Worm (Caenorhabditis elegans) whole organism, L4 larva: ENCODE data around the gene ndab-1.

Experiments
- lin-39 ChIP-seq: fragments of 150-350 bp; optimal IDR thresholded peaks from 2 replicates; lab custom pipeline; 2014; ENCODE audit warnings: missing biosample characterization, missing genetic modification reagents, missing genetic modification characterization
- nhr-41 ChIP-seq: fragments of 200-800 bp; sonication (Bioruptor generic); IDR thresholded peaks from 2 replicates; pipeline ENCODE4 v1.3.6; 2022; ENCODE audit warnings: missing genetic modification reagents, missing genetic modification characterization, missing compliant biosample characterization
- nhr-6 ChIP-seq: fragments of 150-350 bp; optimal IDR thresholded peaks from 2 replicates; lab custom pipeline; 2014; ENCODE audit warnings: missing biosample characterization, missing genetic modification characterization
- nhr-76 ChIP-seq: fragments of 150-350 bp; optimal IDR thresholded peaks from 2 replicates; lab custom pipeline; 2014; ENCODE audit warnings: missing biosample characterization, missing genetic modification characterization
- unc-62 ChIP-seq, 3 experiments: fragments of 150-350 bp in 1 of 3; sonication (generic microtip); optimal IDR thresholded peaks in 2 of 3; peaks in 1 of 3; 1 replicate in 1 of 3; 2 replicates in 2 of 3; lab custom pipeline; 2014 to 2017; ENCODE audit warnings: missing biosample characterization in 3 of 3, missing genetic modification characterization in 3 of 3, missing genetic modification reagents in 3 of 3, missing genotype in 1 of 3

- TF ChIP-seq nhr-41 (GFP tag; lab: Robert Waterston, UW), result no peak
- TF ChIP-seq nhr-76 (tag; lab: Kevin White, UChicago), result no peak
- no peak for TF ChIP-seq unc-62 (GFP tag; optimal IDR thresholded peaks at IDR 0.05 in 1 of 2; lab: Kevin White, UChicago)
- TF ChIP-seq unc-62 (tag; optimal IDR thresholded peaks at IDR 0.05; lab: Kevin White, UChicago), result no peak
- TF ChIP-seq lin-39, result no peak
- no peak for TF ChIP-seq nhr-6
Measured at ce11 chrIII:11960080-11960479, 44.6 kb upstream of the ndab-1 start, which contains the start of gene top-3.
